Worm (Caenorhabditis elegans): ENCODE data around the gene C13F10.5.

- no peak for TF ChIP-seq hlh-11 (tag; optimal IDR thresholded peaks at IDR 0.05)
- TF ChIP-seq skn-1 (tag; optimal IDR thresholded peaks at IDR 0.05) = no peak
- TF ChIP-seq nhr-42 (GFP tag; IDR thresholded peaks at IDR 0.05) = no peak
- TF ChIP-seq daf-19 (GFP tag; conservative IDR thresholded peaks at IDR 0.05) = no peak
- no peak for TF ChIP-seq fkh-10 (GFP tag; optimal IDR thresholded peaks at IDR 0.05)
- TF ChIP-seq nhr-25 (tag; optimal IDR thresholded peaks at IDR 0.05; ENCODE audit: borderline replicate concordance, insufficient read depth) = no peak
- TF ChIP-seq lin-39 (tag; optimal IDR thresholded peaks at IDR 0.05) = no peak
- TF ChIP-seq mep-1 (tag; optimal IDR thresholded peaks at IDR 0.05) = no peak
- no peak for TF ChIP-seq ceh-62 (tag; optimal IDR thresholded peaks at IDR 0.05)
- no peak for TF ChIP-seq zag-1 (tag; optimal IDR thresholded peaks at IDR 0.05)
- no peak for TF ChIP-seq aly-2 (tag; optimal IDR thresholded peaks at IDR 0.05)
- TF ChIP-seq ceh-28 (tag; optimal IDR thresholded peaks at IDR 0.05) = no peak
- no peak for TF ChIP-seq snpc-4 (tag; optimal IDR thresholded peaks at IDR 0.05)
Observed at ce11 chrV:7248227-7248953, 29.5 kb upstream of the C13F10.5 start.

Measured in whole organism, L4 larva.